Fruit fly (Drosophila melanogaster) whole organism, prepupa: ENCODE measurements around the gene Pnn.

ENCODE experiments used
- Blimp-1 ChIP-seq: fragments of 200-800 bp; sonication (Bioruptor generic); optimal IDR thresholded peaks from 3 replicates; lab custom pipeline; 2017; ENCODE audit warnings: missing biosample characterization, missing genetic modification characterization, mild to moderate bottlenecking, moderate library complexity, missing genetic modification reagents
- CG10669 ChIP-seq: fragments of 200-800 bp; sonication (Bioruptor generic); optimal IDR thresholded peaks from 3 replicates; lab custom pipeline; 2018; ENCODE audit warnings: missing biosample characterization, mild to moderate bottlenecking, missing genetic modification characterization, moderate library complexity
- CG11762 ChIP-seq: fragments of 200-800 bp; sonication (Bioruptor generic); optimal IDR thresholded peaks from 3 replicates; lab custom pipeline; 2016; ENCODE audit warnings: missing biosample characterization, missing genetic modification characterization; ENCODE audit not compliant: insufficient read depth
- CG11902 ChIP-seq: fragments of 200-800 bp; sonication (Bioruptor generic); optimal IDR thresholded peaks from 3 replicates; lab custom pipeline; 2016; ENCODE audit warnings: missing biosample characterization, missing genetic modification characterization
- CG15336 ChIP-seq: fragments of 200-800 bp; sonication (Bioruptor generic); IDR thresholded peaks from 2 replicates; pipeline ENCODE4 v1.3.6; 2022; ENCODE audit warnings: missing biosample characterization, missing genetic modification characterization
- CG1621 ChIP-seq: fragments of 200-800 bp; sonication (Bioruptor generic); optimal IDR thresholded peaks from 3 replicates; lab custom pipeline; 2018; ENCODE audit warnings: missing biosample characterization, mild to moderate bottlenecking, missing genetic modification characterization
- CG16779 ChIP-seq: fragments of 200-800 bp; sonication (Bioruptor generic); optimal IDR thresholded peaks from 3 replicates; lab custom pipeline; 2017; ENCODE audit warnings: missing biosample characterization, mild to moderate bottlenecking, missing genetic modification characterization
- CG3032 ChIP-seq: fragments of 200-800 bp; optimal IDR thresholded peaks from 2 replicates; lab custom pipeline; 2019; ENCODE audit warnings: missing biosample characterization, mild to moderate bottlenecking, missing genetic modification characterization, moderate library complexity
- CG3919 ChIP-seq: fragments of 200-800 bp; sonication (Bioruptor generic); optimal IDR thresholded peaks from 3 replicates; lab custom pipeline; 2016; ENCODE audit warnings: missing biosample characterization, missing genetic modification characterization
- CG4318 ChIP-seq: fragments of 200-800 bp; sonication (Bioruptor generic); optimal IDR thresholded peaks from 3 replicates; lab custom pipeline; 2017; ENCODE audit warnings: missing biosample characterization, mild to moderate bottlenecking, missing genetic modification characterization
- CG6163 ChIP-seq: fragments of 200-800 bp; sonication (Bioruptor generic); IDR thresholded peaks from 3 replicates; pipeline ENCODE4 v1.3.6; 2022; ENCODE audit warnings: missing biosample characterization, missing genetic modification characterization
- CG6276 ChIP-seq: fragments of 200-800 bp; sonication (Bioruptor generic); optimal IDR thresholded peaks from 2 replicates; lab custom pipeline; 2017; ENCODE audit warnings: missing biosample characterization, mild to moderate bottlenecking, missing genetic modification characterization
- CG6792 ChIP-seq: fragments of 200-800 bp; sonication (Bioruptor generic); optimal IDR thresholded peaks from 3 replicates; lab custom pipeline; 2016; ENCODE audit warnings: missing biosample characterization, missing genetic modification characterization
- CG6808 ChIP-seq: fragments of 200-800 bp; sonication (Bioruptor generic); optimal IDR thresholded peaks from 3 replicates; lab custom pipeline; 2017; ENCODE audit warnings: missing biosample characterization, missing genetic modification characterization, mild to moderate bottlenecking, moderate library complexity, missing genetic modification reagents
- CG6854 ChIP-seq: fragments of 200-800 bp; sonication (Bioruptor generic); optimal IDR thresholded peaks from 2 replicates; lab custom pipeline; 2017; ENCODE audit warnings: missing biosample characterization, mild to moderate bottlenecking, missing genetic modification characterization
- CG7368 ChIP-seq: fragments of 200-800 bp; sonication (Bioruptor generic); optimal IDR thresholded peaks from 3 replicates; lab custom pipeline; 2016; ENCODE audit warnings: missing biosample characterization, missing genetic modification characterization
- CG8119 ChIP-seq: fragments of 200-800 bp; sonication (Bioruptor generic); IDR thresholded peaks from 3 replicates; pipeline ENCODE4 v1.3.6; 2022; ENCODE audit warnings: missing biosample characterization, missing genetic modification characterization
- CG9139 ChIP-seq: fragments of 200-800 bp; sonication (Bioruptor generic); optimal IDR thresholded peaks from 3 replicates; lab custom pipeline; 2017; ENCODE audit warnings: missing biosample characterization, mild to moderate bottlenecking, missing genetic modification characterization
- Eip75B ChIP-seq: fragments of 200-800 bp; sonication (Bioruptor generic); optimal IDR thresholded peaks from 3 replicates; lab custom pipeline; 2016; ENCODE audit warnings: missing biosample characterization, missing genetic modification characterization
- Eip78C ChIP-seq: fragments of 200-800 bp; sonication (Bioruptor generic); peaks from one replicate; lab custom pipeline; 2016; ENCODE audit warnings: missing biosample characterization, missing genetic modification characterization
- Eip93F ChIP-seq: fragments of 200-800 bp; sonication (Bioruptor generic); optimal IDR thresholded peaks from 2 replicates; lab custom pipeline; 2016; ENCODE audit warnings: missing biosample characterization, mild to moderate bottlenecking, missing genetic modification characterization
- Ets21C ChIP-seq: fragments of 200-800 bp; sonication (Bioruptor generic); optimal IDR thresholded peaks from 3 replicates; lab custom pipeline; 2016; ENCODE audit warnings: missing biosample characterization, missing genetic modification characterization
- Gug ChIP-seq: fragments of 200-800 bp; sonication (Bioruptor generic); IDR thresholded peaks from 2 replicates; pipeline ENCODE4 v1.3.6; 2022; ENCODE audit warnings: missing biosample characterization, missing genetic modification characterization
- Hr38 ChIP-seq: sonication (Bioruptor generic); optimal IDR thresholded peaks from 2 replicates; lab custom pipeline; 2016; ENCODE audit warnings: missing biosample characterization, missing genetic modification characterization
- Hr39 ChIP-seq: fragments of 200-800 bp; sonication (Bioruptor generic); optimal IDR thresholded peaks from 2 replicates; lab custom pipeline; 2016; ENCODE audit warnings: missing biosample characterization, missing genetic modification characterization
- Lpt ChIP-seq: fragments of 200-800 bp; sonication (Bioruptor generic); optimal IDR thresholded peaks from 3 replicates; lab custom pipeline; 2016; ENCODE audit warnings: missing biosample characterization, missing genetic modification characterization
- Met ChIP-seq: fragments of 200-800 bp; sonication (Bioruptor generic); optimal IDR thresholded peaks from 3 replicates; lab custom pipeline; 2016; ENCODE audit warnings: missing biosample characterization, missing genetic modification characterization
- OdsH ChIP-seq: fragments of 200-800 bp; sonication (Bioruptor generic); optimal IDR thresholded peaks from 3 replicates; lab custom pipeline; 2016; ENCODE audit warnings: missing biosample characterization, missing genetic modification characterization
- Sox102F ChIP-seq: fragments of 200-800 bp; sonication (Bioruptor generic); optimal IDR thresholded peaks from 2 replicates; lab custom pipeline; 2016; ENCODE audit warnings: missing biosample characterization, mild to moderate bottlenecking, missing genetic modification characterization
- Sox14 ChIP-seq: fragments of 200-800 bp; sonication (Bioruptor generic); optimal IDR thresholded peaks from 3 replicates; lab custom pipeline; 2016; ENCODE audit warnings: missing biosample characterization, missing genetic modification characterization
- Sox15 ChIP-seq: fragments of 200-800 bp; sonication (Bioruptor generic); optimal IDR thresholded peaks from 3 replicates; lab custom pipeline; 2016; ENCODE audit warnings: missing biosample characterization, missing genetic modification characterization
- achi ChIP-seq: fragments of 200-800 bp; sonication (Bioruptor generic); optimal IDR thresholded peaks from 3 replicates; lab custom pipeline; 2016; ENCODE audit warnings: missing biosample characterization, missing genetic modification characterization
- acj6 ChIP-seq: fragments of 200-800 bp; sonication (Bioruptor generic); optimal IDR thresholded peaks from 3 replicates; lab custom pipeline; 2016; ENCODE audit warnings: missing biosample characterization, missing genetic modification characterization
- cyc ChIP-seq: fragments of 200-800 bp; sonication (Bioruptor generic); optimal IDR thresholded peaks from 3 replicates; lab custom pipeline; 2016; ENCODE audit warnings: missing biosample characterization, missing genetic modification characterization
- dac ChIP-seq: fragments of 200-800 bp; sonication (Bioruptor generic); optimal IDR thresholded peaks from 2 replicates; lab custom pipeline; 2017; ENCODE audit warnings: missing biosample characterization, mild to moderate bottlenecking, missing genetic modification characterization
- dsx ChIP-seq: fragments of 200-800 bp; optimal IDR thresholded peaks from 3 replicates; lab custom pipeline; 2019; ENCODE audit warnings: missing biosample characterization, mild to moderate bottlenecking, missing genetic modification characterization, moderate library complexity; ENCODE audit not compliant: poor library complexity, severe bottlenecking
- eg ChIP-seq: fragments of 200-800 bp; sonication (Bioruptor generic); IDR thresholded peaks from 3 replicates; pipeline ENCODE4 v1.3.6; 2022; ENCODE audit warnings: missing biosample characterization, missing genetic modification characterization
- esn ChIP-seq: fragments of 200-800 bp; sonication (Bioruptor generic); optimal IDR thresholded peaks from 2 replicates; lab custom pipeline; 2016; ENCODE audit warnings: missing biosample characterization, mild to moderate bottlenecking, missing genetic modification characterization, moderate library complexity
- fd85E ChIP-seq: fragments of 200-800 bp; sonication (Bioruptor generic); optimal IDR thresholded peaks from 3 replicates; lab custom pipeline; 2016; ENCODE audit warnings: missing biosample characterization, missing genetic modification characterization
- fkh ChIP-seq: fragments of 200-800 bp; sonication (Bioruptor generic); optimal IDR thresholded peaks from 3 replicates; lab custom pipeline; 2017; ENCODE audit warnings: missing biosample characterization, mild to moderate bottlenecking, missing genetic modification characterization, moderate library complexity
- net ChIP-seq: fragments of 200-800 bp; sonication (Bioruptor generic); optimal IDR thresholded peaks from 3 replicates; lab custom pipeline; 2016; ENCODE audit warnings: missing biosample characterization, missing genetic modification characterization
- salr ChIP-seq, 2 experiments: fragments of 200-800 bp; sonication (Bioruptor generic); optimal IDR thresholded peaks; 3 replicates each; lab custom pipeline; 2016 to 2018; ENCODE audit warnings: missing biosample characterization in 2 of 2, missing genetic modification characterization in 2 of 2, mild to moderate bottlenecking in 1 of 2
- spab ChIP-seq: fragments of 200-800 bp; sonication (Bioruptor generic); optimal IDR thresholded peaks from 2 replicates; lab custom pipeline; 2017; ENCODE audit warnings: missing biosample characterization, mild to moderate bottlenecking, missing genetic modification characterization, missing genetic modification reagents
- ss ChIP-seq, 2 experiments: fragments of 200-800 bp; sonication (Bioruptor generic); optimal IDR thresholded peaks; 2 replicates in 1 of 2; 3 replicates in 1 of 2; lab custom pipeline; 2017 to 2018; ENCODE audit warnings: mild to moderate bottlenecking in 2 of 2, missing biosample characterization in 2 of 2, missing genetic modification characterization in 2 of 2, moderate library complexity in 1 of 2
- topi ChIP-seq: fragments of 200-800 bp; sonication (Bioruptor generic); optimal IDR thresholded peaks from 3 replicates; lab custom pipeline; 2016; ENCODE audit warnings: missing biosample characterization, missing genetic modification characterization
- vri ChIP-seq: fragments of 200-800 bp; sonication (Bioruptor generic); optimal IDR thresholded peaks from 3 replicates; lab custom pipeline; 2016; ENCODE audit warnings: missing biosample characterization, mild to moderate bottlenecking, missing genetic modification characterization

The Pnn gene

dm6 chr3R:9774147-9774546 lies 33.4 kb downstream of the Pnn start, which contains the start of gene Whamy (continued):
- TF ChIP-seq Ets21C (GFP tag; lab: Kevin White, UChicago) (no peak), spab (no peak), Hr38 (GFP tag; lab: Kevin White, UChicago) (no peak), OdsH (GFP tag; lab: Kevin White, UChicago) (no peak), CG6808 (GFP tag; lab: Kevin White, UChicago) (no peak), achi (GFP tag; lab: Kevin White, UChicago) (no peak), esn (GFP tag; lab: Kevin White, UChicago) (no peak), CG15336 (GFP tag; lab: Robert Waterston, UW) (no peak), CG10669 (GFP tag; lab: Kevin White, UChicago) (no peak), CG6792 (GFP tag; lab: Kevin White, UChicago) (no peak), CG11762 (GFP tag; lab: Kevin White, UChicago) (no peak), net (GFP tag; lab: Kevin White, UChicago) (no peak), Eip78C (GFP tag; lab: Kevin White, UChicago) (peak; percentile 26), CG16779 (tag; lab: Kevin White, UChicago) (peak; percentile 12)

- TF ChIP-seq fkh (GFP tag; lab: Kevin White, UChicago) = no peak
- no peak for TF ChIP-seq CG3032 (tag; lab: Kevin White, UChicago)
- TF ChIP-seq Sox15 (GFP tag; lab: Kevin White, UChicago) = no peak
- no peak for TF ChIP-seq CG6276 (GFP tag; lab: Kevin White, UChicago)
- TF ChIP-seq CG9139 = no peak
Measured at dm6 chr3R:9774821-9775220, 34.1 kb downstream of the Pnn start, which contains the start of gene topi. Gene topi, plus strand, starts transcription at chr3R:9775121.

- TF ChIP-seq CG4318 (GFP tag; lab: Kevin White, UChicago) (no peak), achi (GFP tag; lab: Kevin White, UChicago) (peak; percentile 29), Sox14 (GFP tag; lab: Kevin White, UChicago) (peak; percentile 62), vri (GFP tag; lab: Kevin White, UChicago) (peak; percentile 32), CG6163 (GFP tag; lab: Robert Waterston, UW) (peak; percentile 53; the same call in 2 of the 3 replicates), CG11902 (GFP tag; lab: Kevin White, UChicago) (peak; percentile 26), eg (GFP tag; lab: Robert Waterston, UW) (0 out of 3 replicates have a peak, but pooled peaks have one; percentile 44), CG3919 (peak; percentile 73), CG1621 (tag; lab: Kevin White, UChicago) (peak; percentile 72), esn (GFP tag; lab: Kevin White, UChicago) (peak; percentile 77), salr (GFP tag; optimal IDR thresholded peaks at IDR 0.05; lab: Kevin White, UChicago) (peak in 1 of 2 experiments; percentile 58), CG8119 (GFP tag; lab: Robert Waterston, UW) (no peak), Blimp-1 (GFP tag; lab: Kevin White, UChicago) (peak; percentile 39), CG6276 (GFP tag; lab: Kevin White, UChicago) (no peak), Hr39 (GFP tag; lab: Kevin White, UChicago) (peak; percentile 65), Eip75B (GFP tag; lab: Kevin White, UChicago) (peak; percentile 57), spab (no peak), acj6 (peak; percentile 55), Gug (GFP tag; lab: Robert Waterston, UW) (no peak), dsx (GFP tag; lab: Kevin White, UChicago) (peak; percentile 5), Lpt (GFP tag; lab: Kevin White, UChicago) (no peak), CG7368 (peak; percentile 49), Met (GFP tag; lab: Kevin White, UChicago) (no peak), ss (GFP tag; optimal IDR thresholded peaks at IDR 0.05; lab: Kevin White, UChicago) (peak; percentile 38 to 71), Eip93F (no peak), topi (GFP tag; lab: Kevin White, UChicago) (peak; percentile 76), Sox102F (GFP tag; lab: Kevin White, UChicago) (peak; percentile 50), dac (GFP tag; lab: Kevin White, UChicago) (no peak), CG6854 (GFP tag; lab: Kevin White, UChicago) (peak; percentile 74), cyc (peak; percentile 73), CG6792 (GFP tag; lab: Kevin White, UChicago) (peak; percentile 38), CG9139 (peak; percentile 34), fd85E (GFP tag; lab: Kevin White, UChicago) (no peak), CG10669 (GFP tag; lab: Kevin White, UChicago) (peak; percentile 10), CG3032 (tag; lab: Kevin White, UChicago) (peak; percentile 47), Hr38 (GFP tag; lab: Kevin White, UChicago) (peak; percentile 4), Ets21C (GFP tag; lab: Kevin White, UChicago) (no peak)
Measured at dm6 chr3R:9777941-9778360, 37.3 kb downstream of the Pnn start, which contains the start of gene RpS29. Gene RpS29, plus strand, starts transcription at chr3R:9778042.
